Fruit fly (Drosophila melanogaster) whole organism, prepupa: Measurements from ENCODE around the gene CG7653.

Experiments
- CG16779 ChIP-seq: fragments of 200-800 bp; sonication (Bioruptor generic); optimal IDR thresholded peaks from 3 replicates; lab custom pipeline; 2017; ENCODE audit warnings: missing biosample characterization, mild to moderate bottlenecking, missing genetic modification characterization
- CG34406 ChIP-seq: fragments of 200-800 bp; sonication (Bioruptor generic); optimal IDR thresholded peaks from 3 replicates; lab custom pipeline; 2016; ENCODE audit warnings: missing biosample characterization, missing genetic modification characterization
- CG6276 ChIP-seq: fragments of 200-800 bp; sonication (Bioruptor generic); optimal IDR thresholded peaks from 2 replicates; lab custom pipeline; 2017; ENCODE audit warnings: missing biosample characterization, mild to moderate bottlenecking, missing genetic modification characterization
- CG6854 ChIP-seq: fragments of 200-800 bp; sonication (Bioruptor generic); optimal IDR thresholded peaks from 2 replicates; lab custom pipeline; 2017; ENCODE audit warnings: missing biosample characterization, mild to moderate bottlenecking, missing genetic modification characterization
- Ets21C ChIP-seq: fragments of 200-800 bp; sonication (Bioruptor generic); optimal IDR thresholded peaks from 3 replicates; lab custom pipeline; 2016; ENCODE audit warnings: missing biosample characterization, missing genetic modification characterization
- Gug ChIP-seq: fragments of 200-800 bp; sonication (Bioruptor generic); IDR thresholded peaks from 2 replicates; pipeline ENCODE4 v1.3.6; 2022; ENCODE audit warnings: missing biosample characterization, missing genetic modification characterization
- cyc ChIP-seq: fragments of 200-800 bp; sonication (Bioruptor generic); optimal IDR thresholded peaks from 3 replicates; lab custom pipeline; 2016; ENCODE audit warnings: missing biosample characterization, missing genetic modification characterization
- dsx ChIP-seq: fragments of 200-800 bp; optimal IDR thresholded peaks from 3 replicates; lab custom pipeline; 2019; ENCODE audit warnings: missing biosample characterization, mild to moderate bottlenecking, missing genetic modification characterization, moderate library complexity; ENCODE audit not compliant: poor library complexity, severe bottlenecking
- fkh ChIP-seq: fragments of 200-800 bp; sonication (Bioruptor generic); optimal IDR thresholded peaks from 3 replicates; lab custom pipeline; 2017; ENCODE audit warnings: missing biosample characterization, mild to moderate bottlenecking, missing genetic modification characterization, moderate library complexity
- pdm3 ChIP-seq: fragments of 200-800 bp; sonication (Bioruptor generic); optimal IDR thresholded peaks from 3 replicates; lab custom pipeline; 2016; ENCODE audit warnings: missing biosample characterization, missing genetic modification characterization
- ss ChIP-seq, 2 experiments: fragments of 200-800 bp; sonication (Bioruptor generic); optimal IDR thresholded peaks; 2 replicates in 1 of 2; 3 replicates in 1 of 2; lab custom pipeline; 2017 to 2018; ENCODE audit warnings: mild to moderate bottlenecking in 2 of 2, missing biosample characterization in 2 of 2, missing genetic modification characterization in 2 of 2, moderate library complexity in 1 of 2
- topi ChIP-seq: fragments of 200-800 bp; sonication (Bioruptor generic); optimal IDR thresholded peaks from 3 replicates; lab custom pipeline; 2016; ENCODE audit warnings: missing biosample characterization, missing genetic modification characterization

DNA sequence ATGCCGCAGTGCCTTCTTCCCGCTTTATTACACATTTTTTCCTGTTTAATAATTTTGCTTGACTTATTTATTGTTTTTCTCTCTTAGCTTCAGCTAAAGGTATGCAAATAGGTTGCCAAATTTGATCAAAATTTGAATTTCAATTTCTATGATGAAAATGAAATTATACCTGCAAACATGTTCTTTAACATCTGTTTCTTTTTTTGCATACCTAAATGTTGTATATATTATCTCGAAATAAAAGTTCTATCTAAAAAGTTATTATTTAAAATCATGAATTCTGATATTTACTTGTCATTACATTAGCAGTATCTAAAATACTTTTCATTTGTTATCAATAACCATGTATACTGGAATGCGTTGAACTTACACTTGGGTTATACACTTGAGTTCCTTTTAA is 15.2 kb upstream of the CG7653 start, which contains the start of gene CG31735:
- TF ChIP-seq cyc (GFP tag; lab: Kevin White, UChicago) (no peak), CG34406 (no peak), CG6854 (no peak), CG16779 (tag; lab: Kevin White, UChicago) (no peak), dsx (GFP tag; lab: Kevin White, UChicago) (no peak), topi (GFP tag; lab: Kevin White, UChicago) (no peak), pdm3 (GFP tag; lab: Kevin White, UChicago) (no peak), fkh (no peak), CG6276 (GFP tag; lab: Kevin White, UChicago) (no peak), Gug (no peak), ss (GFP tag; optimal IDR thresholded peaks at IDR 0.05; lab: Kevin White, UChicago) (no peak), Ets21C (GFP tag; lab: Kevin White, UChicago) (no peak)
